Fruit fly (Drosophila melanogaster) whole organism, embryonic: ENCODE measurements around the gene CG14669.

Experiments used
- Aef1 ChIP-seq: fragments of 200-800 bp; sonication (Bioruptor generic); IDR thresholded peaks from 3 replicates; pipeline ENCODE4 v1.3.6; 2022; ENCODE audit warnings: missing biosample characterization, missing genetic modification characterization
- Awh ChIP-seq: fragments of 200-800 bp; sonication (Bioruptor generic); IDR thresholded peaks from 2 replicates; pipeline ENCODE4, ENCODE4 v1.3.6; 2022; ENCODE audit warnings: missing biosample characterization, missing genetic modification characterization
- CG10267 ChIP-seq: fragments of 200-800 bp; sonication (Bioruptor generic); optimal IDR thresholded peaks from 2 replicates; lab custom pipeline; 2018; ENCODE audit warnings: missing biosample characterization, mild to moderate bottlenecking, missing genetic modification characterization, moderate library complexity
- CG10366 ChIP-seq: fragments of 200-800 bp; sonication (Bioruptor generic); IDR thresholded peaks from 2 replicates; pipeline ENCODE4 v1.3.6; 2022; ENCODE audit warnings: missing biosample characterization, missing genetic modification characterization
- CG10431 ChIP-seq: fragments of 200-800 bp; sonication (Bioruptor generic); optimal IDR thresholded peaks from 3 replicates; lab custom pipeline; 2018; ENCODE audit warnings: missing biosample characterization, mild to moderate bottlenecking, missing genetic modification characterization
- CG11085 ChIP-seq: fragments of 200-800 bp; sonication (Bioruptor generic); IDR thresholded peaks from 2 replicates; pipeline ENCODE4 v1.3.6; 2022; ENCODE audit warnings: missing biosample characterization, missing genetic modification characterization
- CG11247 ChIP-seq: fragments of 200-800 bp; sonication (Bioruptor generic); IDR thresholded peaks from 2 replicates; pipeline ENCODE4 v1.3.6; 2022; ENCODE audit warnings: missing biosample characterization, missing genetic modification characterization
- CG11560 ChIP-seq: fragments of 200-800 bp; sonication (Bioruptor generic); IDR thresholded peaks from 3 replicates; pipeline ENCODE4 v1.3.6; 2022; ENCODE audit warnings: missing biosample characterization, missing genetic modification characterization
- CG12236 ChIP-seq: fragments of 200-800 bp; sonication (Bioruptor generic); optimal IDR thresholded peaks from 2 replicates; lab custom pipeline; 2016; ENCODE audit warnings: missing biosample characterization, missing genetic modification characterization
- CG13287 ChIP-seq: fragments of 200-800 bp; sonication (Bioruptor generic); IDR thresholded peaks from 2 replicates; pipeline ENCODE4 v1.3.6; 2022; ENCODE audit warnings: missing biosample characterization, missing genetic modification characterization; ENCODE audit not compliant: partially characterized antibody
- CG14441 ChIP-seq: fragments of 200-800 bp; sonication (Bioruptor generic); IDR thresholded peaks from 2 replicates; pipeline ENCODE4 v1.3.6; 2022; ENCODE audit warnings: missing biosample characterization, missing genetic modification characterization
- CG15479 ChIP-seq: fragments of 200-800 bp; sonication (Bioruptor generic); optimal IDR thresholded peaks from 3 replicates; lab custom pipeline; 2019; ENCODE audit warnings: missing biosample characterization, mild to moderate bottlenecking, missing genetic modification characterization, moderate library complexity
- CG15601 ChIP-seq: fragments of 200-800 bp; sonication (Bioruptor generic); optimal IDR thresholded peaks from 3 replicates; lab custom pipeline; 2019; ENCODE audit warnings: missing biosample characterization, mild to moderate bottlenecking, missing genetic modification characterization, moderate library complexity
- CG17361 ChIP-seq: fragments of 200-800 bp; sonication (Bioruptor generic); IDR thresholded peaks from 3 replicates; pipeline ENCODE4 v1.3.6; 2022; ENCODE audit warnings: missing biosample characterization, missing genetic modification characterization
- CG18476 ChIP-seq: fragments of 200-800 bp; sonication (Bioruptor generic); optimal IDR thresholded peaks from 2 replicates; lab custom pipeline; 2016; ENCODE audit warnings: missing biosample characterization, mild to moderate bottlenecking, missing genetic modification characterization
- CG18599 ChIP-seq: fragments of 200-800 bp; sonication (Bioruptor generic); optimal IDR thresholded peaks from 3 replicates; lab custom pipeline; 2017; ENCODE audit warnings: missing biosample characterization, missing genetic modification characterization, mild to moderate bottlenecking, moderate library complexity, missing genetic modification reagents
- CG2199 ChIP-seq: fragments of 200-800 bp; sonication (Bioruptor generic); IDR thresholded peaks from 3 replicates; pipeline ENCODE4 v1.3.6; 2022; ENCODE audit warnings: missing biosample characterization, missing genetic modification characterization
- CG2202 ChIP-seq: fragments of 200-800 bp; sonication (Bioruptor generic); optimal IDR thresholded peaks from 2 replicates; lab custom pipeline; 2018; ENCODE audit warnings: missing biosample characterization, mild to moderate bottlenecking, missing genetic modification characterization
- CG34422 ChIP-seq: fragments of 200-800 bp; sonication (Bioruptor generic); IDR thresholded peaks from 3 replicates; pipeline ENCODE4 v1.3.6; 2022; ENCODE audit warnings: missing biosample characterization, missing genetic modification characterization
- CG4328 ChIP-seq: fragments of 200-800 bp; sonication (Bioruptor generic); optimal IDR thresholded peaks from 3 replicates; lab custom pipeline; 2017; ENCODE audit warnings: missing biosample characterization, missing genetic modification reagents, missing genetic modification characterization
- CG6654 ChIP-seq: fragments of 200-800 bp; sonication (Bioruptor generic); optimal IDR thresholded peaks from 2 replicates; lab custom pipeline; 2017; ENCODE audit warnings: missing biosample characterization, mild to moderate bottlenecking, missing genetic modification characterization
- CG9932 ChIP-seq: fragments of 200-800 bp; sonication (Bioruptor generic); IDR thresholded peaks from 2 replicates; pipeline ENCODE4 v1.3.6; 2022; ENCODE audit warnings: missing biosample characterization, missing genetic modification characterization
- D ChIP-seq, 2 experiments: fragments of 200-800 bp in 1 of 2; fragments of >200 bp in 1 of 2; sonication (Bioruptor generic) in 1 of 2; optimal IDR thresholded peaks; 2 replicates in 1 of 2; 3 replicates in 1 of 2; lab custom pipeline; 2017; ENCODE audit warnings: mild to moderate bottlenecking in 1 of 2, missing biosample characterization in 1 of 2, missing genetic modification characterization in 1 of 2, missing genetic modification reagents in 1 of 2
- Dek ChIP-seq: fragments of 200-800 bp; sonication (Bioruptor generic); optimal IDR thresholded peaks from 3 replicates; lab custom pipeline; 2019; ENCODE audit warnings: missing biosample characterization, mild to moderate bottlenecking, missing genetic modification characterization, moderate library complexity
- E2f2 ChIP-seq: fragments of 200-800 bp; sonication (Bioruptor generic); IDR thresholded peaks from 2 replicates; pipeline ENCODE4 v1.3.6; 2022; ENCODE audit warnings: missing biosample characterization, missing genetic modification characterization
- Hmx ChIP-seq: fragments of 200-800 bp; sonication (Bioruptor generic); optimal IDR thresholded peaks from 2 replicates; lab custom pipeline; 2016; ENCODE audit warnings: missing biosample characterization, missing genetic modification characterization
- Hr3 ChIP-seq: fragments of 200-800 bp; sonication (Bioruptor generic); optimal IDR thresholded peaks from 3 replicates; lab custom pipeline; 2016; ENCODE audit warnings: missing biosample characterization, missing genetic modification characterization
- Med ChIP-seq: fragments of 200-800 bp; sonication (Bioruptor generic); peaks from one replicate; lab custom pipeline; 2016; ENCODE audit warnings: missing biosample characterization, missing genetic modification characterization, mild to moderate bottlenecking, inconsistent platforms, moderate library complexity
- NC2β ChIP-seq: fragments of 200-800 bp; sonication (Bioruptor generic); optimal IDR thresholded peaks from 2 replicates; lab custom pipeline; 2016; ENCODE audit warnings: missing biosample characterization, missing genetic modification characterization
- Oli ChIP-seq: fragments of 200-800 bp; sonication (Bioruptor generic); optimal IDR thresholded peaks from 2 replicates; lab custom pipeline; 2018; ENCODE audit warnings: missing biosample characterization, mild to moderate bottlenecking, missing genetic modification characterization, moderate library complexity
- Usf ChIP-seq: fragments of 200-800 bp; sonication (Bioruptor generic); optimal IDR thresholded peaks from 2 replicates; lab custom pipeline; 2017; ENCODE audit warnings: missing genotype, missing biosample characterization, missing genetic modification characterization
- Vsx1 ChIP-seq: fragments of 200-800 bp; sonication (Bioruptor generic); optimal IDR thresholded peaks from 2 replicates; lab custom pipeline; 2017; ENCODE audit warnings: missing biosample characterization, mild to moderate bottlenecking, missing genetic modification characterization, missing genetic modification reagents
- az2 ChIP-seq: fragments of 200-800 bp; sonication (Bioruptor generic); optimal IDR thresholded peaks from 3 replicates; lab custom pipeline; 2016; ENCODE audit warnings: missing biosample characterization, missing genetic modification characterization
- bsh ChIP-seq, 2 experiments: fragments of 200-800 bp; sonication (Bioruptor generic); optimal IDR thresholded peaks; 2 replicates each; lab custom pipeline; 2017 to 2018; ENCODE audit warnings: mild to moderate bottlenecking in 2 of 2, missing biosample characterization in 2 of 2, missing genetic modification characterization in 2 of 2, moderate library complexity in 1 of 2
- cad ChIP-seq: fragments of >200 bp; optimal IDR thresholded peaks from 2 replicates; lab custom pipeline; 2017; ENCODE audit warnings: missing biosample characterization, missing genetic modification characterization
- chm ChIP-seq: fragments of 200-800 bp; sonication (Bioruptor generic); IDR thresholded peaks from 2 replicates; pipeline ENCODE4 v1.3.6; 2022; ENCODE audit warnings: missing biosample characterization, missing genetic modification characterization
- chn ChIP-seq: fragments of 200-800 bp; sonication (Bioruptor generic); optimal IDR thresholded peaks from 2 replicates; lab custom pipeline; 2016; ENCODE audit warnings: missing biosample characterization, missing genetic modification characterization
- gt ChIP-seq: fragments of 200-800 bp; sonication (Bioruptor generic); IDR thresholded peaks from 2 replicates; pipeline ENCODE4 v1.3.6; 2022; ENCODE audit warnings: missing biosample characterization, missing genetic modification characterization
- inv ChIP-seq: fragments of 200-800 bp; sonication (Bioruptor generic); IDR thresholded peaks from 2 replicates; pipeline ENCODE4 v1.3.6; 2022; ENCODE audit warnings: missing biosample characterization, missing genetic modification characterization; ENCODE audit not compliant: partially characterized antibody
- jigr1 ChIP-seq: fragments of 200-800 bp; sonication (Bioruptor generic); IDR thresholded peaks from 3 replicates; pipeline ENCODE4 v1.3.6; 2022; ENCODE audit warnings: missing biosample characterization, missing genetic modification characterization
- kay ChIP-seq: fragments of 200-800 bp; sonication (Bioruptor generic); optimal IDR thresholded peaks from 2 replicates; lab custom pipeline; 2016; ENCODE audit warnings: missing biosample characterization, missing genetic modification characterization
- lmd ChIP-seq: fragments of 200-800 bp; sonication (Bioruptor generic); IDR thresholded peaks from 2 replicates; pipeline ENCODE4 v1.3.6; 2022; ENCODE audit warnings: missing biosample characterization, missing genetic modification characterization
- org-1 ChIP-seq: fragments of 200-800 bp; sonication (Bioruptor generic); optimal IDR thresholded peaks from 2 replicates; lab custom pipeline; 2017; ENCODE audit warnings: missing biosample characterization, missing genetic modification characterization
- rib ChIP-seq: fragments of 200-800 bp; sonication (Bioruptor generic); IDR thresholded peaks from 2 replicates; pipeline ENCODE4 v1.3.6; 2022; ENCODE audit warnings: missing biosample characterization, missing genetic modification characterization
- so ChIP-seq: fragments of 200-800 bp; sonication (Bioruptor generic); IDR thresholded peaks from 3 replicates; pipeline ENCODE4 v1.3.6; 2022; ENCODE audit warnings: missing biosample characterization, missing genetic modification characterization
- trem ChIP-seq: fragments of 200-800 bp; optimal IDR thresholded peaks from 3 replicates; lab custom pipeline; 2019; ENCODE audit warnings: missing biosample characterization, mild to moderate bottlenecking, missing genetic modification characterization, moderate library complexity
- trh ChIP-seq: fragments of 200-800 bp; sonication (Bioruptor generic); optimal IDR thresholded peaks from 2 replicates; lab custom pipeline; 2016; ENCODE audit warnings: missing biosample characterization, missing genetic modification characterization
- usp ChIP-seq: fragments of >200 bp; optimal IDR thresholded peaks from 2 replicates; lab custom pipeline; 2017; ENCODE audit warnings: missing biosample characterization, missing genetic modification characterization
- z ChIP-seq: fragments of 200-800 bp; sonication (Bioruptor generic); IDR thresholded peaks from 3 replicates; pipeline ENCODE4 v1.3.6; 2022; ENCODE audit warnings: missing biosample characterization, missing genetic modification characterization
- zf30C ChIP-seq: fragments of 200-800 bp; sonication (Bioruptor generic); optimal IDR thresholded peaks from 3 replicates; lab custom pipeline; 2018; ENCODE audit warnings: missing biosample characterization, mild to moderate bottlenecking, missing genetic modification characterization

The CG14669 gene

dm6 chr3R:5470586-5471283 lies 56.4 kb downstream of the CG14669 start, which contains the start of the genes mRpL44 and Snr1 (continued):
- TF ChIP-seq Vsx1 (GFP tag; lab: Kevin White, UChicago) (no peak), so (GFP tag; lab: Robert Waterston, UW) (no peak), Oli (peak; percentile 28), cad (no peak), Usf (GFP tag; lab: Kevin White, UChicago) (no peak), CG18476 (GFP tag; lab: Kevin White, UChicago) (no peak), chn (GFP tag; lab: Kevin White, UChicago) (no peak), lmd (GFP tag; lab: Robert Waterston, UW) (no peak; the same call in 1 of the 2 replicates), inv (0 out of 2 replicates have a peak, but pooled peaks have one; percentile 8), kay (no peak), Hr3 (peak; percentile 39), CG6654 (GFP tag; lab: Kevin White, UChicago) (no peak), D (optimal IDR thresholded peaks at IDR 0.05; lab: Kevin White, UChicago) (no peak), D (GFP tag; optimal IDR thresholded peaks at IDR 0.05; lab: Kevin White, UChicago) (no peak), CG15601 (tag; lab: Kevin White, UChicago) (no peak), CG34422 (GFP tag; lab: Robert Waterston, UW) (peak; percentile 41; the same call in 1 of the 3 replicates), chm (no peak), Aef1 (GFP tag; lab: Robert Waterston, UW) (no peak), CG11560 (no peak), trem (tag; lab: Kevin White, UChicago) (peak; percentile 63), E2f2 (GFP tag; lab: Robert Waterston, UW) (no peak), NC2β (no peak), CG4328 (GFP tag; lab: Kevin White, UChicago) (no peak), trh (GFP tag; lab: Kevin White, UChicago) (peak; percentile 6), CG9932 (peak; percentile 63), z (GFP tag; lab: Robert Waterston, UW) (no peak), jigr1 (GFP tag; lab: Robert Waterston, UW) (no peak), CG10267 (tag; lab: Kevin White, UChicago) (peak; percentile 99), zf30C (GFP tag; lab: Kevin White, UChicago) (no peak), CG10366 (no peak), CG2202 (tag; lab: Kevin White, UChicago) (no peak), Awh (no peak), gt (GFP tag; lab: Robert Waterston, UW) (no peak), CG17361 (GFP tag; lab: Robert Waterston, UW) (peak; percentile 78; the same call in 2 of the 3 replicates), rib (GFP tag; lab: Robert Waterston, UW) (no peak), org-1 (GFP tag; lab: Kevin White, UChicago) (no peak), CG15479 (GFP tag; lab: Kevin White, UChicago) (no peak), CG11247 (GFP tag; lab: Robert Waterston, UW) (no peak), bsh (GFP tag; optimal IDR thresholded peaks at IDR 0.05; lab: Kevin White, UChicago) (peak; percentile 5 to 16), Hmx (GFP tag; lab: Kevin White, UChicago) (no peak), Med (GFP tag; lab: Kevin White, UChicago) (peak; percentile 87), CG14441 (GFP tag; lab: Robert Waterston, UW) (no peak), Dek (tag; lab: Kevin White, UChicago) (peak; percentile 58), az2 (GFP tag; lab: Kevin White, UChicago) (peak; percentile 33), CG11085 (GFP tag; lab: Robert Waterston, UW) (no peak), CG12236 (GFP tag; lab: Kevin White, UChicago) (no peak), CG2199 (GFP tag; lab: Robert Waterston, UW) (no peak), usp (GFP tag; lab: Kevin White, UChicago) (no peak), CG10431 (peak; percentile 99), CG13287 (GFP tag; lab: Robert Waterston, UW) (0 out of 2 replicates have a peak, but pooled peaks have one; percentile 15), CG18599 (GFP tag; lab: Kevin White, UChicago) (peak; percentile 71)
